Worm (Caenorhabditis elegans) whole organism, L4/young adult: ENCODE results near the gene ZK470.2.

Experiments
- dao-5 ChIP-seq: sonication (generic microtip); optimal IDR thresholded peaks from 2 replicates; lab custom pipeline; 2016; ENCODE audit warnings: missing genotype, missing genetic modification characterization, moderate library complexity, missing compliant biosample characterization
- him-1 ChIP-seq: sonication (generic microtip); optimal IDR thresholded peaks from 2 replicates; lab custom pipeline; 2016; ENCODE audit warnings: missing genotype, missing genetic modification reagents, missing genetic modification characterization, missing compliant biosample characterization

ce11 chrX:4128684-4129083 lies 6.3 kb upstream of the ZK470.2 start:
- no peak for TF ChIP-seq dao-5 (tag; lab: Kevin White, UChicago)
- TF ChIP-seq him-1 (tag; lab: Kevin White, UChicago), result no peak
